Fruit fly (Drosophila melanogaster): ENCODE results near the gene rst.

DNA sequence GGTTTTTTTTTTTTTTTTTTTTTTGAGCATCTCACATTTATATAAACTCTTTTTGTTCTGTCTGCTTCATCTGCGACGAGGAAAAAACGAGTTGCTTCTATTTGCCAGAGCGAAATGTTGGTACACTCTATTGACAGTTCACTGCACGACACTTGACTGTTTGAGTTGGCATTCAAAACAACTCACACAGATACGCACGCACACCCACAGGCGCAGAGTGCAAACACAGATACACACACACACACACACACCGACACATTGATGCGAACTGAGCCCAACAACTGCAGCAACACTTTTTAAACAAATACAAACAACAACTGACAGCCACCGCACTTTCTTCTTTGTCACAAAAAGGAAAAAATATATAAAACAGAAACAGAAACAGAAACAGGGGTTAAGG is 15.7 kb upstream of the rst start:
- no peak for TF ChIP-seq GATAd (GFP tag; optimal IDR thresholded peaks at IDR 0.05)
- no peak for TF ChIP-seq Jra (GFP tag; optimal IDR thresholded peaks at IDR 0.05)

Measured in whole organism, wandering third instar larva.